Worm (Caenorhabditis elegans): Measurements from ENCODE around the gene taf-12.

ce11 chrIII:11824088-11824487 lies 45.0 kb downstream of the taf-12 start:
- TF ChIP-seq sea-1 (GFP tag; conservative IDR thresholded peaks at IDR 0.05): no peak
- TF ChIP-seq ama-1 (optimal IDR thresholded peaks at IDR 0.05): no peak
- TF ChIP-seq tra-4 (tag; optimal IDR thresholded peaks at IDR 0.05): no peak
- no peak for TF ChIP-seq hnd-1 (tag; optimal IDR thresholded peaks at IDR 0.05)
- no peak for TF ChIP-seq pes-1 (GFP tag; IDR thresholded peaks at IDR 0.05)
- TF ChIP-seq aly-1 (tag; optimal IDR thresholded peaks at IDR 0.05): no peak
- TF ChIP-seq tbx-37 (GFP tag; conservative IDR thresholded peaks at IDR 0.05): no peak
- no peak for TF ChIP-seq scrt-1 (GFP tag; IDR thresholded peaks at IDR 0.05)
- TF ChIP-seq ceh-13 (GFP tag; optimal IDR thresholded peaks at IDR 0.05): no peak
- TF ChIP-seq ets-7 (tag; optimal IDR thresholded peaks at IDR 0.05): no peak
